Fruit fly (Drosophila melanogaster): ENCODE measurements around the gene dnt.

The dnt gene

dm6 chr2L:19307641-19308040, 55.4 kb downstream of the dnt start (continued):
- peak; percentile 70 for TF ChIP-seq Lpt (GFP tag; optimal IDR thresholded peaks at IDR 0.05)
- TF ChIP-seq CG11762 (GFP tag; optimal IDR thresholded peaks at IDR 0.05; ENCODE audit: insufficient read depth), result no peak
- peak; percentile 15 for TF ChIP-seq CG3919 (GFP tag; optimal IDR thresholded peaks at IDR 0.05)
- TF ChIP-seq CG15336 (GFP tag; IDR thresholded peaks at IDR 0.05), result peak; percentile 86
- peak; percentile 28 for TF ChIP-seq svp (GFP tag)
- no peak for TF ChIP-seq topi (GFP tag; optimal IDR thresholded peaks at IDR 0.05)
- TF ChIP-seq Eip93F (GFP tag; optimal IDR thresholded peaks at IDR 0.05), result no peak
- no peak for TF ChIP-seq esn (GFP tag; optimal IDR thresholded peaks at IDR 0.05)
- no peak for TF ChIP-seq dsx (GFP tag; optimal IDR thresholded peaks at IDR 0.05; ENCODE audit: poor library complexity, severe bottlenecking)
- no peak for TF ChIP-seq CG9139 (GFP tag; optimal IDR thresholded peaks at IDR 0.05)
- peak; percentile 18 for TF ChIP-seq pdm3 (GFP tag; optimal IDR thresholded peaks at IDR 0.05)
- peak; percentile 88 for TF ChIP-seq eg (GFP tag; IDR thresholded peaks at IDR 0.05)
- no peak; the same call in 1 of the 2 replicates for TF ChIP-seq CG11294 (GFP tag; IDR thresholded peaks at IDR 0.05)
- peak in 1 of 2 experiments; percentile 16 for TF ChIP-seq salr (GFP tag; optimal IDR thresholded peaks at IDR 0.05)
- TF ChIP-seq Sox15 (GFP tag; optimal IDR thresholded peaks at IDR 0.05), result no peak
- TF ChIP-seq CG6854 (GFP tag; optimal IDR thresholded peaks at IDR 0.05), result no peak
- no peak for TF ChIP-seq lz (GFP tag; optimal IDR thresholded peaks at IDR 0.05)
- TF ChIP-seq CG6163 (GFP tag; IDR thresholded peaks at IDR 0.05), result peak; percentile 68
- TF ChIP-seq CG7368 (GFP tag; optimal IDR thresholded peaks at IDR 0.05), result no peak
- peak; percentile 66 for TF ChIP-seq CG6276 (GFP tag; optimal IDR thresholded peaks at IDR 0.05)
- TF ChIP-seq achi (GFP tag; optimal IDR thresholded peaks at IDR 0.05), result peak; percentile 14

dm6 chr2L:19299833-19300305, 63.2 kb downstream of the dnt start, which contains the start of the genes CG17564 and CG10750:
Gene CG17564, minus strand, starts transcription at chr2L:19299933.
Gene CG10750, plus strand, starts transcription at chr2L:19300255.
- TF ChIP-seq CG31627 (GFP tag; optimal IDR thresholded peaks at IDR 0.05) (no peak), Sox14 (GFP tag; optimal IDR thresholded peaks at IDR 0.05) (no peak), CG6276 (GFP tag; optimal IDR thresholded peaks at IDR 0.05) (no peak), CG16779 (tag; optimal IDR thresholded peaks at IDR 0.05) (no peak), Met (GFP tag; optimal IDR thresholded peaks at IDR 0.05) (no peak)

- no peak for TF ChIP-seq Hr4 (GFP tag; optimal IDR thresholded peaks at IDR 0.05)
- TF ChIP-seq CG11902 (GFP tag; optimal IDR thresholded peaks at IDR 0.05), result no peak
- no peak for TF ChIP-seq Eip78C (GFP tag)
- no peak for TF ChIP-seq Sox102F (GFP tag; optimal IDR thresholded peaks at IDR 0.05)
- TF ChIP-seq CG10669 (GFP tag; optimal IDR thresholded peaks at IDR 0.05), result no peak
- no peak for TF ChIP-seq Hr39 (GFP tag; optimal IDR thresholded peaks at IDR 0.05)
- no peak for TF ChIP-seq CG8119 (GFP tag; IDR thresholded peaks at IDR 0.05)
- no peak for TF ChIP-seq Gug (GFP tag; IDR thresholded peaks at IDR 0.05)
- no peak for TF ChIP-seq net (GFP tag; optimal IDR thresholded peaks at IDR 0.05)
- TF ChIP-seq CG32006 (GFP tag; optimal IDR thresholded peaks at IDR 0.05), result no peak
- no peak for TF ChIP-seq CG3032 (tag; optimal IDR thresholded peaks at IDR 0.05)
- TF ChIP-seq CG11294 (GFP tag; IDR thresholded peaks at IDR 0.05), result no peak
Measured at dm6 chr2L:19296765-19297164, 66.3 kb downstream of the dnt start.
